Worm (Caenorhabditis elegans) whole organism, L4 larva: ENCODE data around the gene gst-28.

Experiments used
- D1046.2 ChIP-seq: fragments of 200-800 bp; sonication (Bioruptor generic); IDR thresholded peaks from 2 replicates; pipeline ENCODE4 v1.3.6; 2022; ENCODE audit warnings: missing genetic modification characterization, missing compliant biosample characterization
- F10B5.3 ChIP-seq: sonication (generic microtip); optimal IDR thresholded peaks from 2 replicates; lab custom pipeline; 2016; ENCODE audit warnings: mild to moderate bottlenecking, missing genetic modification characterization, missing compliant biosample characterization
- F37D6.2 ChIP-seq: sonication (generic microtip); optimal IDR thresholded peaks from 2 replicates; lab custom pipeline; 2016; ENCODE audit warnings: mild to moderate bottlenecking, missing genetic modification characterization, missing compliant biosample characterization
- F49E8.2 ChIP-seq: sonication (generic microtip); optimal IDR thresholded peaks from 2 replicates; lab custom pipeline; 2016; ENCODE audit warnings: missing compliant biosample characterization, mild to moderate bottlenecking, missing genetic modification characterization, borderline replicate concordance
- Y105C5A.15 ChIP-seq: fragments of 200-800 bp; sonication (Bioruptor generic); IDR thresholded peaks from 2 replicates; pipeline ENCODE4 v1.3.6; 2022; ENCODE audit warnings: missing genetic modification characterization, missing compliant biosample characterization
- Y48G9A.11 ChIP-seq: fragments of 200-800 bp; sonication (Bioruptor generic); IDR thresholded peaks from 2 replicates; pipeline ENCODE4 v1.3.6; 2022; ENCODE audit warnings: missing genetic modification reagents, missing genetic modification characterization, missing compliant biosample characterization
- Y75B8A.6 ChIP-seq: fragments of 200-800 bp; sonication (Bioruptor generic); IDR thresholded peaks from 2 replicates; pipeline ENCODE4 v1.3.6; 2022; ENCODE audit warnings: missing genetic modification reagents, missing genetic modification characterization, missing compliant biosample characterization
- ZK546.5 ChIP-seq, 2 experiments: sonication (generic microtip); optimal IDR thresholded peaks; 2 replicates each; lab custom pipeline; 2017; ENCODE audit warnings: missing biosample characterization in 2 of 2, missing genetic modification characterization in 2 of 2
- aha-1 ChIP-seq: fragments of 150-350 bp; peaks from one replicate; lab custom pipeline; 2014; ENCODE audit warnings: missing biosample characterization, missing genetic modification characterization
- arid-1 ChIP-seq: fragments of 200-800 bp; sonication (Bioruptor generic); conservative IDR thresholded peaks from 2 replicates; pipeline ENCODE4 v1.3.6; 2022; ENCODE audit warnings: missing genetic modification reagents, missing genetic modification characterization, missing compliant biosample characterization
- attf-4 ChIP-seq: sonication (generic microtip); optimal IDR thresholded peaks from 3 replicates; lab custom pipeline; 2017; ENCODE audit warnings: missing biosample characterization, missing genetic modification characterization
- ceh-28 ChIP-seq: fragments of 150-350 bp; optimal IDR thresholded peaks from 2 replicates; lab custom pipeline; 2014; ENCODE audit warnings: missing biosample characterization, missing genetic modification reagents, missing genetic modification characterization
- ceh-62 ChIP-seq: sonication (generic microtip); optimal IDR thresholded peaks from 2 replicates; lab custom pipeline; 2017; ENCODE audit warnings: missing biosample characterization, missing genetic modification characterization
- ces-1 ChIP-seq: fragments of 150-350 bp; sonication (generic microtip); optimal IDR thresholded peaks from 4 replicates; lab custom pipeline; 2014; ENCODE audit warnings: missing biosample characterization, missing genetic modification reagents, missing genetic modification characterization
- cey-2 ChIP-seq: sonication (generic microtip); optimal IDR thresholded peaks from 3 replicates; lab custom pipeline; 2017; ENCODE audit warnings: missing genetic modification characterization, mild to moderate bottlenecking, missing compliant biosample characterization, antibody characterized with exemption, borderline replicate concordance; ENCODE audit not compliant: insufficient read depth
- ctbp-1 ChIP-seq: fragments of 200-800 bp; sonication (Bioruptor generic); IDR thresholded peaks from 2 replicates; pipeline ENCODE4 v1.3.6; 2022; ENCODE audit warnings: missing genetic modification reagents, missing genetic modification characterization, missing compliant biosample characterization
- daf-12 ChIP-seq: fragments of 150-350 bp; optimal IDR thresholded peaks from 2 replicates; lab custom pipeline; 2014; ENCODE audit warnings: missing biosample characterization, missing genetic modification reagents, missing genetic modification characterization
- dve-1 ChIP-seq: sonication (generic microtip); optimal IDR thresholded peaks from 2 replicates; lab custom pipeline; 2017; ENCODE audit warnings: antibody characterized with exemption, mild to moderate bottlenecking, missing genetic modification characterization, missing compliant biosample characterization; ENCODE audit not compliant: insufficient read depth
- fkh-10 ChIP-seq: fragments of 150-350 bp; optimal IDR thresholded peaks from 2 replicates; lab custom pipeline; 2014; ENCODE audit warnings: missing biosample characterization, missing genetic modification reagents, missing genetic modification characterization
- gei-8 ChIP-seq: fragments of 200-800 bp; sonication (Bioruptor generic); optimal IDR thresholded peaks from 2 replicates; lab custom pipeline; 2018; ENCODE audit warnings: mild to moderate bottlenecking, missing genetic modification characterization, missing compliant biosample characterization
- hif-1 ChIP-seq, 2 experiments: sonication (generic microtip); optimal IDR thresholded peaks; 2 replicates each; lab custom pipeline; 2016 to 2017; ENCODE audit warnings: missing compliant biosample characterization in 2 of 2, missing genetic modification characterization in 2 of 2, missing genetic modification reagents in 2 of 2, missing genotype in 2 of 2, mild to moderate bottlenecking in 1 of 2
- hlh-11 ChIP-seq: fragments of 200-800 bp; sonication (Bioruptor generic); optimal IDR thresholded peaks from 2 replicates; lab custom pipeline; 2018; ENCODE audit warnings: mild to moderate bottlenecking, missing genetic modification characterization, missing compliant biosample characterization
- hmg-1.1 ChIP-seq: fragments of 200-800 bp; sonication (Bioruptor generic); IDR thresholded peaks from 2 replicates; pipeline ENCODE4 v1.3.6; 2022; ENCODE audit warnings: missing genetic modification reagents, missing genetic modification characterization, missing compliant biosample characterization
- jun-1 ChIP-seq: fragments of 150-350 bp; optimal IDR thresholded peaks from 2 replicates; lab custom pipeline; 2014; ENCODE audit warnings: missing biosample characterization, missing genetic modification reagents, missing genetic modification characterization
- lim-7 ChIP-seq: fragments of 200-800 bp; sonication (Bioruptor generic); IDR thresholded peaks from 2 replicates; pipeline ENCODE4 v1.3.6; 2022; ENCODE audit warnings: missing genetic modification characterization, missing compliant biosample characterization
- lin-1 ChIP-seq: fragments of 200-800 bp; sonication (Bioruptor generic); IDR thresholded peaks from 2 replicates; pipeline ENCODE4 v1.3.6; 2022; ENCODE audit warnings: missing genetic modification reagents, missing genetic modification characterization, missing compliant biosample characterization
- lin-13 ChIP-seq: fragments of 150-350 bp; optimal IDR thresholded peaks from 2 replicates; lab custom pipeline; 2014; ENCODE audit warnings: missing biosample characterization, missing genetic modification reagents, missing genetic modification characterization
- lin-38 ChIP-seq: fragments of 200-800 bp; sonication (Bioruptor generic); IDR thresholded peaks from 2 replicates; pipeline ENCODE4 v1.3.6; 2022; ENCODE audit warnings: missing genetic modification reagents, missing genetic modification characterization, missing compliant biosample characterization
- lin-39 ChIP-seq: fragments of 150-350 bp; optimal IDR thresholded peaks from 2 replicates; lab custom pipeline; 2014; ENCODE audit warnings: missing biosample characterization, missing genetic modification reagents, missing genetic modification characterization
- lir-3 ChIP-seq: sonication (generic microtip); optimal IDR thresholded peaks from 2 replicates; lab custom pipeline; 2016; ENCODE audit warnings: mild to moderate bottlenecking, missing genetic modification characterization, missing compliant biosample characterization
- lsy-2 ChIP-seq, 2 experiments: fragments of 150-350 bp in 1 of 2; sonication (generic microtip) in 1 of 2; optimal IDR thresholded peaks; 2 replicates each; lab custom pipeline; 2014 to 2017; ENCODE audit warnings: missing biosample characterization in 2 of 2, missing genetic modification characterization in 2 of 2
- madf-5 ChIP-seq, 2 experiments: fragments of 200-800 bp; sonication (Bioruptor generic); IDR thresholded peaks; 2 replicates each; pipeline ENCODE4 v1.3.6; 2022; ENCODE audit warnings: missing compliant biosample characterization in 2 of 2, missing genetic modification characterization in 2 of 2
- madf-9 ChIP-seq: fragments of 200-800 bp; sonication (Bioruptor generic); conservative IDR thresholded peaks from 2 replicates; pipeline ENCODE4 v1.3.6; 2022; ENCODE audit warnings: missing genetic modification reagents, missing genetic modification characterization, missing compliant biosample characterization
- mdl-1 ChIP-seq, 2 experiments: fragments of 150-350 bp in 1 of 2; sonication (generic microtip) in 1 of 2; optimal IDR thresholded peaks; 2 replicates each; lab custom pipeline; 2014 to 2017; ENCODE audit warnings: missing biosample characterization in 2 of 2, missing genetic modification characterization in 2 of 2
- mes-2 ChIP-seq: sonication (generic microtip); optimal IDR thresholded peaks from 2 replicates; lab custom pipeline; 2016; ENCODE audit warnings: missing genotype, mild to moderate bottlenecking, missing genetic modification characterization, missing compliant biosample characterization; ENCODE audit not compliant: poor library complexity, severe bottlenecking
- nhr-11 ChIP-seq: fragments of 150-350 bp; optimal IDR thresholded peaks from 2 replicates; lab custom pipeline; 2014; ENCODE audit warnings: missing biosample characterization, missing genetic modification characterization
- nhr-42 ChIP-seq: fragments of 200-800 bp; sonication (Bioruptor generic); IDR thresholded peaks from 2 replicates; pipeline ENCODE4 v1.3.6; 2022; ENCODE audit warnings: missing genetic modification characterization, missing compliant biosample characterization
- nhr-48 ChIP-seq: sonication (generic microtip); optimal IDR thresholded peaks from 2 replicates; lab custom pipeline; 2016; ENCODE audit warnings: mild to moderate bottlenecking, missing genetic modification characterization, missing compliant biosample characterization
- nhr-76 ChIP-seq: fragments of 150-350 bp; optimal IDR thresholded peaks from 2 replicates; lab custom pipeline; 2014; ENCODE audit warnings: missing biosample characterization, missing genetic modification characterization
- php-3 ChIP-seq: fragments of 200-800 bp; sonication (Bioruptor generic); IDR thresholded peaks from 2 replicates; pipeline ENCODE4 v1.3.6; 2022; ENCODE audit warnings: missing genetic modification reagents, missing genetic modification characterization, missing compliant biosample characterization
- saeg-2 ChIP-seq: fragments of 200-800 bp; sonication (Bioruptor generic); IDR thresholded peaks from 2 replicates; pipeline ENCODE4 v1.3.6; 2022; ENCODE audit warnings: missing genetic modification reagents, missing genetic modification characterization, missing compliant biosample characterization
- sdz-12 ChIP-seq: fragments of 200-800 bp; sonication (Bioruptor generic); optimal IDR thresholded peaks from 2 replicates; lab custom pipeline; 2018; ENCODE audit warnings: mild to moderate bottlenecking, missing genetic modification characterization, missing compliant biosample characterization
- snpc-1.2 ChIP-seq: fragments of 200-800 bp; sonication (Bioruptor generic); IDR thresholded peaks from 2 replicates; pipeline ENCODE4 v1.3.6; 2022; ENCODE audit warnings: missing genetic modification reagents, missing genetic modification characterization, missing compliant biosample characterization
- snpc-4 ChIP-seq: fragments of 150-350 bp; optimal IDR thresholded peaks from 2 replicates; lab custom pipeline; 2014; ENCODE audit warnings: missing biosample characterization, missing genetic modification characterization
- spr-1 ChIP-seq: sonication (generic microtip); optimal IDR thresholded peaks from 2 replicates; lab custom pipeline; 2016; ENCODE audit warnings: mild to moderate bottlenecking, missing genetic modification characterization, missing compliant biosample characterization
- tag-97 ChIP-seq: fragments of 200-800 bp; sonication (Bioruptor generic); IDR thresholded peaks from 2 replicates; pipeline ENCODE4 v1.3.6; 2022; ENCODE audit warnings: missing genetic modification characterization, missing compliant biosample characterization
- tra-1 ChIP-seq: fragments of 200-800 bp; sonication (Bioruptor generic); IDR thresholded peaks from 2 replicates; pipeline ENCODE4 v1.3.6; 2022; ENCODE audit warnings: missing genetic modification reagents, missing genetic modification characterization, missing compliant biosample characterization
- unc-130 ChIP-seq: sonication (generic microtip); optimal IDR thresholded peaks from 2 replicates; lab custom pipeline; 2016; ENCODE audit warnings: missing genetic modification reagents, missing genetic modification characterization, missing compliant biosample characterization
- vab-7 ChIP-seq: fragments of 200-800 bp; sonication (Bioruptor generic); IDR thresholded peaks from 2 replicates; pipeline ENCODE4 v1.3.6; 2022; ENCODE audit warnings: missing genetic modification reagents, missing genetic modification characterization, missing compliant biosample characterization
- zip-11 ChIP-seq: fragments of 200-800 bp; sonication (Bioruptor generic); IDR thresholded peaks from 2 replicates; pipeline ENCODE4 v1.3.6; 2022; ENCODE audit warnings: missing genetic modification characterization, missing compliant biosample characterization

The gst-28 gene

ce11 chrII:15119537-15120360 is 47.6 kb downstream of the gst-28 start, which contains the start of gene arp-1 (continued):
- TF ChIP-seq arid-1 (no peak), cey-2 (tag; lab: Kevin White, UChicago) (no peak), Y75B8A.6 (no peak), snpc-1.2 (GFP tag; lab: Robert Waterston, UW) (no peak), nhr-76 (tag; lab: Kevin White, UChicago) (no peak), madf-5 (GFP tag; IDR thresholded peaks at IDR 0.05; lab: Robert Waterston, UW) (no peak), ctbp-1 (GFP tag; lab: Robert Waterston, UW) (no peak), ceh-28 (tag; lab: Kevin White, UChicago) (no peak), gei-8 (GFP tag; lab: Kevin White, UChicago) (no peak), lin-38 (GFP tag; lab: Robert Waterston, UW) (peak; percentile 32; the same call in 1 of the 2 replicates), aha-1 (tag; lab: Kevin White, UChicago) (no peak), hlh-11 (no peak), F49E8.2 (tag; lab: Kevin White, UChicago) (no peak), mes-2 (tag; lab: Kevin White, UChicago) (peak; percentile 67), F10B5.3 (tag; lab: Kevin White, UChicago) (no peak), hif-1 (tag; optimal IDR thresholded peaks at IDR 0.05; lab: Kevin White, UChicago) (no peak), tag-97 (GFP tag; lab: Robert Waterston, UW) (no peak), lin-39 (no peak), lim-7 (no peak), sdz-12 (GFP tag; lab: Kevin White, UChicago) (no peak), ceh-62 (tag; lab: Kevin White, UChicago) (no peak), saeg-2 (GFP tag; lab: Robert Waterston, UW) (no peak), ZK546.5 (tag; optimal IDR thresholded peaks at IDR 0.05; lab: Kevin White, UChicago) (no peak), dve-1 (tag; lab: Kevin White, UChicago) (peak; percentile 42), lsy-2 (tag; optimal IDR thresholded peaks at IDR 0.05; lab: Kevin White, UChicago) (peak; percentile 19 to 68), hmg-1.1 (GFP tag; lab: Robert Waterston, UW) (peak; percentile 60), Y105C5A.15 (no peak), lin-1 (no peak), fkh-10 (no peak), nhr-11 (tag; lab: Kevin White, UChicago) (no peak), daf-12 (tag; lab: Kevin White, UChicago) (no peak), ces-1 (GFP tag; lab: Kevin White, UChicago) (no peak), lir-3 (tag; lab: Kevin White, UChicago) (no peak), zip-11 (no peak), mdl-1 (tag; optimal IDR thresholded peaks at IDR 0.05; lab: Kevin White, UChicago) (no peak), D1046.2 (GFP tag; lab: Robert Waterston, UW) (no peak), unc-130 (no peak), lin-13 (GFP tag; lab: Kevin White, UChicago) (peak; percentile 42), F37D6.2 (tag; lab: Kevin White, UChicago) (no peak), vab-7 (GFP tag; lab: Robert Waterston, UW) (no peak), attf-4 (tag; lab: Kevin White, UChicago) (no peak), nhr-42 (GFP tag; lab: Robert Waterston, UW) (no peak), snpc-4 (tag; lab: Kevin White, UChicago) (no peak), Y48G9A.11 (GFP tag; lab: Robert Waterston, UW) (peak; percentile 80), madf-9 (GFP tag; lab: Robert Waterston, UW) (no peak), jun-1 (tag; lab: Kevin White, UChicago) (no peak), tra-1 (GFP tag; lab: Robert Waterston, UW) (no peak), nhr-48 (tag; lab: Kevin White, UChicago) (no peak), spr-1 (peak; percentile 92), php-3 (no peak)
